Fruit fly (Drosophila melanogaster) whole organism, embryonic: ENCODE data around the gene wfs1.

Experiments
- Atf-2 ChIP-seq: fragments of 200-800 bp; sonication (Bioruptor generic); optimal IDR thresholded peaks from 2 replicates; lab custom pipeline; 2016; ENCODE audit warnings: missing biosample characterization, missing genetic modification characterization
- Atf6 ChIP-seq: fragments of 200-800 bp; sonication (Bioruptor generic); IDR thresholded peaks from 2 replicates; pipeline ENCODE4 v1.3.6; 2022; ENCODE audit warnings: missing biosample characterization, missing genetic modification characterization
- CG10959 ChIP-seq: fragments of 200-800 bp; sonication (Bioruptor generic); IDR thresholded peaks from 2 replicates; pipeline ENCODE4 v1.3.6; 2022; ENCODE audit warnings: missing biosample characterization, missing genetic modification characterization
- CG12942 ChIP-seq: fragments of 200-800 bp; sonication (Bioruptor generic); optimal IDR thresholded peaks from 3 replicates; lab custom pipeline; 2016; ENCODE audit warnings: missing biosample characterization, missing genetic modification characterization
- CG14710 ChIP-seq: fragments of 200-800 bp; sonication (Bioruptor generic); optimal IDR thresholded peaks from 3 replicates; lab custom pipeline; 2019; ENCODE audit warnings: missing biosample characterization, mild to moderate bottlenecking, missing genetic modification characterization, moderate library complexity
- CG15479 ChIP-seq: fragments of 200-800 bp; sonication (Bioruptor generic); optimal IDR thresholded peaks from 3 replicates; lab custom pipeline; 2019; ENCODE audit warnings: missing biosample characterization, mild to moderate bottlenecking, missing genetic modification characterization, moderate library complexity
- CG18011 ChIP-seq: fragments of 200-800 bp; sonication (Bioruptor generic); optimal IDR thresholded peaks from 2 replicates; lab custom pipeline; 2017; ENCODE audit warnings: missing biosample characterization, missing genetic modification characterization, mild to moderate bottlenecking, moderate library complexity, missing genotype
- CG2120 ChIP-seq: fragments of 200-800 bp; sonication (Bioruptor generic); optimal IDR thresholded peaks from 3 replicates; lab custom pipeline; 2016; ENCODE audit warnings: missing biosample characterization, missing genetic modification characterization
- CG3407 ChIP-seq: fragments of 200-800 bp; sonication (Bioruptor generic); optimal IDR thresholded peaks from 2 replicates; lab custom pipeline; 2018; ENCODE audit warnings: missing biosample characterization, mild to moderate bottlenecking, missing genetic modification characterization
- CG4854 ChIP-seq: fragments of 200-800 bp; sonication (Bioruptor generic); optimal IDR thresholded peaks from 2 replicates; lab custom pipeline; 2016; ENCODE audit warnings: missing biosample characterization, missing genetic modification characterization, inconsistent platforms
- CG6854 ChIP-seq: fragments of 200-800 bp; sonication (Bioruptor generic); optimal IDR thresholded peaks from 3 replicates; lab custom pipeline; 2017; ENCODE audit warnings: missing biosample characterization, mild to moderate bottlenecking, missing genetic modification characterization
- CG7928 ChIP-seq: fragments of 200-800 bp; sonication (Bioruptor generic); optimal IDR thresholded peaks from 2 replicates; lab custom pipeline; 2017; ENCODE audit warnings: missing biosample characterization, mild to moderate bottlenecking, missing genetic modification characterization
- CG8765 ChIP-seq: fragments of 200-800 bp; sonication (Bioruptor generic); IDR thresholded peaks from 2 replicates; pipeline ENCODE4 v1.3.6; 2022; ENCODE audit warnings: missing biosample characterization, missing genetic modification characterization
- CG9609 ChIP-seq: fragments of 200-800 bp; sonication (Bioruptor generic); optimal IDR thresholded peaks from 3 replicates; lab custom pipeline; 2016; ENCODE audit warnings: missing biosample characterization, missing genetic modification characterization
- CG9727 ChIP-seq: fragments of 200-800 bp; sonication (Bioruptor generic); optimal IDR thresholded peaks from 3 replicates; lab custom pipeline; 2017; ENCODE audit warnings: missing biosample characterization, mild to moderate bottlenecking, missing genetic modification characterization
- Camta ChIP-seq: fragments of 200-800 bp; sonication (Bioruptor generic); optimal IDR thresholded peaks from 2 replicates; lab custom pipeline; 2016; ENCODE audit warnings: missing biosample characterization, missing genetic modification characterization
- Dll ChIP-seq: fragments of 200-800 bp; sonication (Bioruptor generic); IDR thresholded peaks from 4 replicates; pipeline ENCODE4 v1.3.6; 2022; ENCODE audit warnings: missing biosample characterization, missing genetic modification characterization; ENCODE audit not compliant: partially characterized antibody
- Eip74EF ChIP-seq, 2 experiments: fragments of 200-800 bp in 1 of 2; fragments of >200 bp in 1 of 2; sonication (Bioruptor generic) in 1 of 2; optimal IDR thresholded peaks; 2 replicates each; lab custom pipeline; 2017 to 2019; ENCODE audit warnings: missing biosample characterization in 2 of 2, missing genetic modification characterization in 2 of 2, mild to moderate bottlenecking in 1 of 2, moderate library complexity in 1 of 2
- Ets97D ChIP-seq: fragments of 200-800 bp; sonication (Bioruptor generic); optimal IDR thresholded peaks from 3 replicates; lab custom pipeline; 2016; ENCODE audit warnings: missing biosample characterization, missing genetic modification characterization
- Myb ChIP-seq: fragments of 200-800 bp; sonication (Bioruptor generic); optimal IDR thresholded peaks from 2 replicates; lab custom pipeline; 2016; ENCODE audit warnings: missing biosample characterization, missing genetic modification characterization
- Nf-YA ChIP-seq: fragments of 200-800 bp; sonication (Bioruptor generic); IDR thresholded peaks from 2 replicates; pipeline ENCODE4 v1.3.6; 2022; ENCODE audit warnings: missing biosample characterization, missing genetic modification characterization
- Poxn ChIP-seq: fragments of 200-800 bp; sonication (Bioruptor generic); IDR thresholded peaks from 2 replicates; pipeline ENCODE4 v1.3.6; 2022; ENCODE audit warnings: missing biosample characterization, missing genetic modification characterization
- Ravus ChIP-seq: fragments of 200-800 bp; sonication (Bioruptor generic); IDR thresholded peaks from 2 replicates; pipeline ENCODE4 v1.3.6; 2022; ENCODE audit warnings: missing biosample characterization, missing genetic modification characterization
- Spps ChIP-seq: fragments of 200-800 bp; sonication (Bioruptor generic); optimal IDR thresholded peaks from 2 replicates; lab custom pipeline; 2018; ENCODE audit warnings: missing biosample characterization, mild to moderate bottlenecking, missing genetic modification characterization
- Vsx1 ChIP-seq: fragments of 200-800 bp; sonication (Bioruptor generic); optimal IDR thresholded peaks from 2 replicates; lab custom pipeline; 2017; ENCODE audit warnings: missing biosample characterization, mild to moderate bottlenecking, missing genetic modification characterization, missing genetic modification reagents
- Xrp1 ChIP-seq: fragments of 200-800 bp; sonication (Bioruptor generic); IDR thresholded peaks from 2 replicates; pipeline ENCODE4 v1.3.6; 2022; ENCODE audit warnings: missing biosample characterization, missing genetic modification characterization
- YL-1 ChIP-seq: fragments of 200-800 bp; sonication (Bioruptor generic); optimal IDR thresholded peaks from 3 replicates; lab custom pipeline; 2017; ENCODE audit warnings: missing biosample characterization, mild to moderate bottlenecking, missing genetic modification characterization
- abd-A ChIP-seq: fragments of 200-800 bp; sonication (Bioruptor generic); optimal IDR thresholded peaks from 3 replicates; lab custom pipeline; 2019; ENCODE audit warnings: missing biosample characterization, mild to moderate bottlenecking, missing genetic modification characterization, moderate library complexity
- cg ChIP-seq: fragments of 200-800 bp; sonication (Bioruptor generic); optimal IDR thresholded peaks from 3 replicates; lab custom pipeline; 2019; ENCODE audit warnings: missing biosample characterization, mild to moderate bottlenecking, missing genetic modification characterization, moderate library complexity
- chn ChIP-seq: fragments of 200-800 bp; sonication (Bioruptor generic); optimal IDR thresholded peaks from 2 replicates; lab custom pipeline; 2016; ENCODE audit warnings: missing biosample characterization, missing genetic modification characterization
- crp ChIP-seq, 2 experiments: fragments of 200-800 bp; sonication (Bioruptor generic); optimal IDR thresholded peaks; 2 replicates in 1 of 2; 3 replicates in 1 of 2; lab custom pipeline; 2017; ENCODE audit warnings: missing biosample characterization in 2 of 2, missing genetic modification characterization in 2 of 2, mild to moderate bottlenecking in 1 of 2, moderate library complexity in 1 of 2
- dmrt11E ChIP-seq: fragments of 200-800 bp; sonication (Bioruptor generic); optimal IDR thresholded peaks from 3 replicates; lab custom pipeline; 2018; ENCODE audit warnings: missing biosample characterization, mild to moderate bottlenecking, missing genetic modification characterization, moderate library complexity
- ewg ChIP-seq: fragments of 200-800 bp; sonication (Bioruptor generic); optimal IDR thresholded peaks from 3 replicates; lab custom pipeline; 2017; ENCODE audit warnings: mild to moderate bottlenecking, missing biosample characterization, missing genetic modification reagents, missing genetic modification characterization
- grau ChIP-seq: fragments of 200-800 bp; optimal IDR thresholded peaks from 3 replicates; lab custom pipeline; 2019; ENCODE audit warnings: missing biosample characterization, mild to moderate bottlenecking, missing genetic modification characterization, moderate library complexity
- grn ChIP-seq: fragments of 200-800 bp; sonication (Bioruptor generic); optimal IDR thresholded peaks from 3 replicates; lab custom pipeline; 2017; ENCODE audit warnings: missing biosample characterization, missing genetic modification characterization
- inv ChIP-seq: fragments of 200-800 bp; sonication (Bioruptor generic); IDR thresholded peaks from 2 replicates; pipeline ENCODE4 v1.3.6; 2022; ENCODE audit warnings: missing biosample characterization, missing genetic modification characterization; ENCODE audit not compliant: partially characterized antibody
- luna ChIP-seq: fragments of 200-800 bp; sonication (Bioruptor generic); optimal IDR thresholded peaks from 2 replicates; lab custom pipeline; 2016; ENCODE audit warnings: missing biosample characterization, missing genetic modification characterization
- maf-S ChIP-seq: fragments of 200-800 bp; sonication (Bioruptor generic); optimal IDR thresholded peaks from 2 replicates; lab custom pipeline; 2016; ENCODE audit warnings: missing biosample characterization, missing genetic modification characterization
- mam ChIP-seq: fragments of 200-800 bp; sonication (Bioruptor generic); optimal IDR thresholded peaks from 3 replicates; lab custom pipeline; 2016; ENCODE audit warnings: missing biosample characterization, missing genetic modification characterization
- onecut ChIP-seq: fragments of 200-800 bp; sonication (Bioruptor generic); IDR thresholded peaks from 2 replicates; pipeline ENCODE4 v1.3.6; 2022; ENCODE audit warnings: missing biosample characterization, missing genetic modification characterization
- pnt ChIP-seq: fragments of 200-800 bp; sonication (Bioruptor generic); optimal IDR thresholded peaks from 3 replicates; lab custom pipeline; 2016; ENCODE audit warnings: missing biosample characterization, missing genetic modification characterization
- repo ChIP-seq: fragments of 200-800 bp; sonication (Bioruptor generic); optimal IDR thresholded peaks from 2 replicates; lab custom pipeline; 2016; ENCODE audit warnings: missing biosample characterization, missing genetic modification characterization
- scrt ChIP-seq: fragments of 200-800 bp; sonication (Bioruptor generic); optimal IDR thresholded peaks from 2 replicates; lab custom pipeline; 2018; ENCODE audit warnings: missing biosample characterization, mild to moderate bottlenecking, missing genetic modification characterization, moderate library complexity
- sd ChIP-seq: fragments of 200-800 bp; sonication (Bioruptor generic); optimal IDR thresholded peaks from 3 replicates; lab custom pipeline; 2018; ENCODE audit warnings: missing biosample characterization, mild to moderate bottlenecking, missing genetic modification characterization, moderate library complexity
- stc ChIP-seq: fragments of 200-800 bp; sonication (Bioruptor generic); IDR thresholded peaks from 2 replicates; pipeline ENCODE4 v1.3.6; 2022; ENCODE audit warnings: missing biosample characterization, missing genetic modification characterization
- tll ChIP-seq, 2 experiments: fragments of 200-800 bp in 1 of 2; fragments of >200 bp in 1 of 2; sonication (Bioruptor generic) in 1 of 2; optimal IDR thresholded peaks; 2 replicates each; lab custom pipeline; 2017 to 2019; ENCODE audit warnings: missing biosample characterization in 2 of 2, missing genetic modification characterization in 2 of 2, mild to moderate bottlenecking in 1 of 2, moderate library complexity in 1 of 2
- toy ChIP-seq: fragments of 200-800 bp; sonication (Bioruptor generic); IDR thresholded peaks from 2 replicates; pipeline ENCODE4 v1.3.6; 2022; ENCODE audit warnings: missing biosample characterization, missing genetic modification characterization
- twi ChIP-seq: fragments of 200-800 bp; optimal IDR thresholded peaks from 2 replicates; lab custom pipeline; 2019; ENCODE audit warnings: missing biosample characterization, mild to moderate bottlenecking, missing genetic modification characterization, moderate library complexity
- wdn ChIP-seq: fragments of 200-800 bp; sonication (Bioruptor generic); IDR thresholded peaks from 2 replicates; pipeline ENCODE4 v1.3.6; 2022; ENCODE audit warnings: missing biosample characterization, missing genetic modification characterization
- zen ChIP-seq: fragments of 200-800 bp; sonication (Bioruptor generic); optimal IDR thresholded peaks from 3 replicates; lab custom pipeline; 2018; ENCODE audit warnings: missing biosample characterization, mild to moderate bottlenecking, missing genetic modification characterization, moderate library complexity

The wfs1 gene

DNA sequence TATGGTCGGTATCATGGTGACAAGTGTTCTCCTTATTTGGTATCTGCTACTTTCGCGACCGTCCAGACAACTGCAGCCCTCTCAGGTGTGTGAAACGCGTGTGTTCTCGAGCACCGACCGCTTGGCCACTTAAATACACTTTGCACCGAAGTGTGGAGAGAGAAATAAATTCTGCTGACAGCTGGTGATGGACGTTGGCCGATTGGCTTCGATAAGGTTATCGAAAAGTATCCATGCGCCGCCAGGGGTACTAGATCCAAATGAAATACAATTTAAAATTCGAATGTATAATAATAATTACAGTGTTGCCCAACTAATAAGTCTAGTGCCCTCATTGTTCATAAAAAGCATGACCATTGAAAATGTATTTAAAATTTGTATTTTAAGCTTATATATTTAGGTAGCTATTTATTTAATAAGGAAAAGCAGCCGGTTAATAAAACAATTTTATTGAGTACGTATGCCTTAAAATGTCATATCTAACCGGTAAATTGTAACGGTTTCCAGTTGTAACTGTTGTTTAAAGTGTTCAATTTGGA lies 3.8 kb downstream of the wfs1 start, which contains the start of the genes Gclm and CG17625 (continued):
- TF ChIP-seq mam: peak; percentile 46
- no peak for TF ChIP-seq CG3407 (GFP tag; lab: Kevin White, UChicago)
- no peak for TF ChIP-seq CG18011 (GFP tag; lab: Kevin White, UChicago)
- TF ChIP-seq inv (GFP tag; lab: Robert Waterston, UW): peak; percentile 60; the same call in 1 of the 2 replicates
- no peak for TF ChIP-seq Atf-2
- peak; percentile 4 for TF ChIP-seq CG12942 (GFP tag; lab: Kevin White, UChicago)
- TF ChIP-seq grn (GFP tag; lab: Kevin White, UChicago): no peak
- TF ChIP-seq chn: peak; percentile 46
- peak; percentile 65; the same call in 1 of the 2 replicates for TF ChIP-seq Xrp1 (GFP tag; lab: Robert Waterston, UW)
- TF ChIP-seq pnt (GFP tag; lab: Kevin White, UChicago): no peak
- TF ChIP-seq CG15479: no peak
- TF ChIP-seq Spps (tag; lab: Kevin White, UChicago): no peak
- peak; percentile 78 for TF ChIP-seq CG2120 (GFP tag; lab: Kevin White, UChicago)
- no peak for TF ChIP-seq Ravus (GFP tag; lab: Robert Waterston, UW)
- peak in 1 of 2 experiments; percentile 14 for TF ChIP-seq crp (GFP tag; optimal IDR thresholded peaks at IDR 0.05; lab: Kevin White, UChicago)
- TF ChIP-seq Nf-YA (GFP tag; lab: Robert Waterston, UW): no peak
- TF ChIP-seq maf-S (GFP tag; lab: Kevin White, UChicago): no peak
- peak; percentile 41 for TF ChIP-seq CG9727 (GFP tag; lab: Kevin White, UChicago)
- 0 out of 2 replicates have a peak, but pooled peaks have one; percentile 10 for TF ChIP-seq toy (GFP tag; lab: Robert Waterston, UW)
- no peak for TF ChIP-seq CG4854 (GFP tag; lab: Kevin White, UChicago)
- peak in 1 of 2 experiments; percentile 44 for TF ChIP-seq Eip74EF (GFP tag; optimal IDR thresholded peaks at IDR 0.05; lab: Kevin White, UChicago)
- 0 out of 2 replicates have a peak, but pooled peaks have one; percentile 11 for TF ChIP-seq wdn (GFP tag; lab: Robert Waterston, UW)
- TF ChIP-seq zen (tag; lab: Kevin White, UChicago): peak; percentile 15
- no peak for TF ChIP-seq Atf6 (GFP tag; lab: Robert Waterston, UW)
- no peak for TF ChIP-seq onecut (GFP tag; lab: Robert Waterston, UW)
- TF ChIP-seq CG6854: peak; percentile 59
- TF ChIP-seq sd (tag; lab: Kevin White, UChicago): peak; percentile 45
- peak; percentile 89 for TF ChIP-seq Myb
- TF ChIP-seq repo (GFP tag; lab: Kevin White, UChicago): no peak
- TF ChIP-seq twi (tag; lab: Kevin White, UChicago): peak; percentile 38
- no peak for TF ChIP-seq Poxn (GFP tag; lab: Robert Waterston, UW)
- TF ChIP-seq CG10959 (GFP tag; lab: Robert Waterston, UW): peak; percentile 27; the same call in 1 of the 2 replicates
- no peak for TF ChIP-seq CG8765 (GFP tag; lab: Robert Waterston, UW)
- TF ChIP-seq luna (GFP tag; lab: Kevin White, UChicago): no peak
- no peak for TF ChIP-seq cg (GFP tag; lab: Kevin White, UChicago)
- TF ChIP-seq Vsx1 (GFP tag; lab: Kevin White, UChicago): peak; percentile 21
- TF ChIP-seq Ets97D (GFP tag; lab: Kevin White, UChicago): peak; percentile 77
- peak; percentile 24 for TF ChIP-seq scrt (GFP tag; lab: Kevin White, UChicago)
- TF ChIP-seq CG7928 (GFP tag; lab: Kevin White, UChicago): peak; percentile 88
- peak; percentile 64 for TF ChIP-seq YL-1
- no peak for TF ChIP-seq stc
- peak; percentile 84 for TF ChIP-seq CG14710
- no peak for TF ChIP-seq tll (GFP tag; optimal IDR thresholded peaks at IDR 0.05; lab: Kevin White, UChicago)
- peak; percentile 8 for TF ChIP-seq CG9609
- peak; percentile 33 for TF ChIP-seq ewg
- peak; percentile 38 for TF ChIP-seq dmrt11E (tag; lab: Kevin White, UChicago)
- no peak for TF ChIP-seq Camta (GFP tag; lab: Kevin White, UChicago)
- TF ChIP-seq Dll (GFP tag; lab: Robert Waterston, UW): peak; percentile 78
- peak; percentile 93 for TF ChIP-seq grau (tag; lab: Kevin White, UChicago)
- TF ChIP-seq abd-A (tag; lab: Kevin White, UChicago): no peak
